Fruit fly (Drosophila melanogaster) S2 (cell line): ENCODE measurements around the gene CG15160.

ENCODE experiments used
- CG8478 ChIP-seq: fragments of >200 bp; optimal IDR thresholded peaks from 2 replicates; lab custom pipeline; 2018
- CTCF ChIP-seq, 2 experiments: fragments of >200 bp; optimal IDR thresholded peaks; 2 replicates each; lab custom pipeline; 2018

CG15160 gene

dm6 chr2L:18612106-18612505 is 21.4 kb downstream of the CG15160 start, which contains the start of gene Atac2:
Gene Atac2, minus strand, starts transcription at chr2L:18612249.
- TF ChIP-seq CG8478 (lab: Kevin White, UChicago) (no peak), CTCF (optimal IDR thresholded peaks at IDR 0.05; lab: Kevin White, UChicago) (no peak)

dm6 chr2L:18616019-18616418 is 25.3 kb downstream of the CG15160 start, which contains the start of gene IFT46:
Gene IFT46, minus strand, starts transcription at chr2L:18616106.
- TF ChIP-seq CTCF (optimal IDR thresholded peaks at IDR 0.05; lab: Kevin White, UChicago) (no peak), CG8478 (lab: Kevin White, UChicago) (no peak)

- TF ChIP-seq CG8478 (lab: Kevin White, UChicago) (no peak), CTCF (optimal IDR thresholded peaks at IDR 0.05; lab: Kevin White, UChicago) (no peak)
These were observed 26.3 kb downstream of the CG15160 start, which contains the start of gene MESR3 for dm6 chr2L:18617003-18617402. Gene MESR3, plus strand, starts transcription at chr2L:18617256.

- TF ChIP-seq CG8478 (lab: Kevin White, UChicago): no peak
These were observed 29.5 kb downstream of the CG15160 start for dm6 chr2L:18620153-18620552.

DNA sequence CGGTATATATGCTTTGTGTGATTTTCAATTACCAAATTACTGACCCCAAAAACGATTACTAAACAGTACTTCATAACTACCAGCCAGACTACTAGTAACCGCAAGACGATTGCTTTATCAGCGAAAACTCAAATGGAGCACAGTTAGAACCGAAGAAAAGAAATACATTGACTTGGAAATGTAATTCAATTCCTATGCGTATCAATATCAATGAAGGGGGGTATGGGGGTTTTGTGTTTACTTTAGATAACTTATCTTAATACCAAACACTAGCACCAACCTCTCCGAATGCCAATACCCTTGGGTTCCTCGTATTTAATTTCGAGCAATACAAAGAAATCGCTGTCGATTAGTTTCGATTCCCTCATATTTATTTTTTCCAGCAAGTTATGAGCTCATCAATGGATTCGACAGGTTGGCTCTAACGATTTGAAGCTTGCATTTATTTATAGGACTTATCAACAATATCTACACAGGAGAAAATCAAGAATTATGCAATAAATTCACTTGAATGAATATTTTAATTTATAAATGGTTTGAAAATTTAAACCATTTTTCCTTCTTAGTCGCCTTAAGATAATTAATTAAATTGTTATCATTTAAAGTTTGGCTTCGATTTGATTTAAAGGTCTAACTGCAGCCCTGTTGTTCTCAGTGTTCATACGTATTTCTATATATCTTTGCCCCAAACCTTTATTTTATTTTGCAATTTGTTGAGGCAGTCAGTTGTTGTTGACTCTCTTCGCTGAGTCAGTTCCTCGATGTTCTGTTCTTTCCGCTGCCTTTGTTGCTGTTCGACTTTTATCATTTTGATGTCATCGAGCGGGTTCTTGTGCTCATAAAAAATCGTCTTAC is 30.9 kb downstream of the CG15160 start:
- TF ChIP-seq CTCF (optimal IDR thresholded peaks at IDR 0.05; lab: Kevin White, UChicago): no peak

- TF ChIP-seq CTCF (optimal IDR thresholded peaks at IDR 0.05; lab: Kevin White, UChicago): no peak
- TF ChIP-seq CG8478 (lab: Kevin White, UChicago): no peak
These were observed 32.7 kb downstream of the CG15160 start for dm6 chr2L:18623435-18623834.

- TF ChIP-seq CG8478 (lab: Kevin White, UChicago) (no peak), CTCF (optimal IDR thresholded peaks at IDR 0.05; lab: Kevin White, UChicago) (no peak)
These were observed 33.7 kb downstream of the CG15160 start for dm6 chr2L:18624362-18624761.

DNA sequence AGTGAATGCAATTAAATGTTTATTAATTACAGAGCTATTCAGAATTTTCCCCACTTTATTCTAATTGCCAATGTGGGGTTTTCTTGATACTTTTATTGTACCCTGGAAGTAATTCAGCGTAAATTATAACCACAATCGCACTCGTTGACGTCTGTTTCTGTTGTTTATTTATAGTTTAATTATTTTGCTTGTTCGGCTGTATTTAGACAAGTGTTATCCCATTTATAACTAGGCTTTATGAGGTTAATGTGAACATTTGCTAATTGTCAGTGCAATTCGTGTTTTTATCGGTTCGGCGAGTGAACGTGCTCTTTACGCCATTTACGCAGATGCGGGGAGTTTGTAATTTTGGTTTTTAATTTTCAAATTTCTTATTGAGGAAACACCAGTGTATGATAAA is 34.3 kb downstream of the CG15160 start:
- TF ChIP-seq CTCF (optimal IDR thresholded peaks at IDR 0.05; lab: Kevin White, UChicago) (no peak), CG8478 (lab: Kevin White, UChicago) (no peak)

- TF ChIP-seq CG8478 (lab: Kevin White, UChicago) (no peak), CTCF (optimal IDR thresholded peaks at IDR 0.05; lab: Kevin White, UChicago) (no peak)
These were observed 34.8 kb downstream of the CG15160 start for dm6 chr2L:18625470-18625869.

- TF ChIP-seq CTCF (optimal IDR thresholded peaks at IDR 0.05; lab: Kevin White, UChicago): no peak
- TF ChIP-seq CG8478 (lab: Kevin White, UChicago): no peak
These were observed 36.3 kb downstream of the CG15160 start for dm6 chr2L:18626987-18627386.

DNA sequence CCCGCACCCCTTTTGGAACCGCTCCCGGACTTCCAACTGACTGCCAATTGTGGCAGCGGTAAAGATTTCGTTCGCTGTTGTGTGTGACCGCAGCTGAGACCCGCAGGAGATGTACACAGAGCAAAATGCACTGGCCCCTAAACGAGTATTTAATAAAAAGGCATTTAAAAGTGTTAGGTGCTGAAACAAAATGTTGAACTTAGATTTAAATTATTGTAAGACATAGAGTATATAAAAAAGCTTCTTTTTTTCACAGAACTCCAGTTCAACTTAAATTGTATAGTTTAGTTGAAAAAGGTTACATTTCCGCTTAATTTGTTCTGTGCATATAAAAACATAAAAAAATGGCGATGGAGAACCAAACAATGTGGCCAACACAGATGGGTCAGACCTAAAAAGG is 37.4 kb downstream of the CG15160 start:
- no peak for TF ChIP-seq CTCF (optimal IDR thresholded peaks at IDR 0.05; lab: Kevin White, UChicago)
- no peak for TF ChIP-seq CG8478 (lab: Kevin White, UChicago)

DNA sequence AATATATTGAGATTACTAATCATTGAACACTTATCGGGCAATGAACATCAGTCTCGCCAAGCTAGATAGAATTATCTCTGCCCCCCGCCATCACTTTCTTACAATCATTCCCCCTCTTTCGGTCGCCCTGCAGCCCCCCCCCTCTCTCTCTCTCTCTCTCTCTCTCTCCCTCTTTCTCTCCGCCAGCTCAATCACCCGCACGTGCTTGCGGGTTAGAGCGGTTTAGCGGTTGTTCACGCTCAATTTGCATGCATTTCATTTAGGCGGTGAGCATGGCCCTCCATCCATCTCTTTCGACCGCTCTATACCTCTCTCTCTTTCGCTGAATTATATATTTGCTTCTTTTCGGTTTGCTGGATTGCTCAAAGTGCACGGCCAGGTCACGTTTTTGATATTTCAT is 38.5 kb downstream of the CG15160 start:
- TF ChIP-seq CTCF (optimal IDR thresholded peaks at IDR 0.05; lab: Kevin White, UChicago) (no peak), CG8478 (lab: Kevin White, UChicago) (no peak)

DNA sequence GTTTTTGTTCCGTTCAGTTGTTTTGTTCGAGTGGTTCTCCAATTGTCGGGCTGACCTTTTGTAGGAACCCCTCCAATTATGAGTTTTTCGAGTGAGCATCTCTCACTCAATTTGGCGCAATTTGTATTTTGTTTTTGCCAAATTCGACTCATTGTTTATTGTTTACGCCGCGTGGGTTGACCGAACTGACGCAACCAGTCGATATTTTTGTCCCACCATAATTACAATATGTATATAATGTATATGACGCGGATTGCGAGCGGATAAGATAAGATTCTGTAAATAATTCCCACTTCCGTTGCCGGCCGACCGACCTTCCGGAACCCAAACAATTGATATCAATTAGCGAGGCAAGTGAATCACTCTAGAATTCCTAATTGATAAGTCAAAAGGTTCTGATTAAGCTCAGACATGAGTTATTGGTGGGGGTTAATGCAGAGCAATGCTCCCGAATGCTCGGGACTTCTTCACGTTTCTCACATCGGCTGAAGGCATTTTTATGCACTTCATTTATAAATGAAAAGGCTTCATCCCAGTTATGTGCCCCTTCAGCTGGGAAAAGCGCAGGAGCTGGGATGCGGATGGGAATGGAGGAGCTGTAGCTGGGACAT is 40.0 kb downstream of the CG15160 start:
- TF ChIP-seq CTCF (optimal IDR thresholded peaks at IDR 0.05; lab: Kevin White, UChicago) (no peak), CG8478 (lab: Kevin White, UChicago) (no peak)

- TF ChIP-seq CTCF (optimal IDR thresholded peaks at IDR 0.05; lab: Kevin White, UChicago): no peak
- TF ChIP-seq CG8478 (lab: Kevin White, UChicago): no peak
These were observed 41.7 kb downstream of the CG15160 start for dm6 chr2L:18632389-18632788.

DNA sequence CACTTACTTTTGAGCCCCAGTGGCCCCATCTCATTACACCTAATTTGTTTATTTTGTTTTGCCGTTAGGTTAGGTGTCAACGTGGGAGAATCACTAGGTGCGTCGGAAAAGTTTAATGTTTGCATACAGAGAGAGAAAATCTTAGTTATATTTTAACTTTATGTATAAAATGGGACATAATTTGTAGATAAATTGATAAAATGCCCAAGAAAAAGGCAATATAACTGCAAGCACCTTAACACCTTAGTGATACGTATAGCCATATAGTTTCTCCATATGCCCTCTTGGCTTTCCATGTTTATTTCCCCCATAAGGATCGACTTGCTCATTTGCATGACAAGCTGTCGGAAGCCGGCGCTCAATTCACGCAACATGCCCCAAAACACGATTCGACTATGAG is 48.3 kb downstream of the CG15160 start:
- TF ChIP-seq CG8478 (lab: Kevin White, UChicago): no peak
- TF ChIP-seq CTCF (optimal IDR thresholded peaks at IDR 0.05; lab: Kevin White, UChicago): no peak
